Worm (Caenorhabditis elegans): ENCODE data around the gene lyst-1.

ce11 chrX:12086297-12086696 lies 54.7 kb downstream of the lyst-1 start:
- TF ChIP-seq dao-5 (tag; optimal IDR thresholded peaks at IDR 0.05) (no peak), him-1 (tag; optimal IDR thresholded peaks at IDR 0.05) (no peak)
